Fruit fly (Drosophila melanogaster) whole organism, adult: ENCODE data around the gene dysc.
A peak's percentile ranks its signal among the peaks of the same experiment; 100 is the strongest.

ENCODE experiments used
- CG11617 ChIP-seq: fragments of 200-800 bp; sonication (Bioruptor generic); optimal IDR thresholded peaks from 2 replicates; lab custom pipeline; 2017; ENCODE audit warnings: mild to moderate bottlenecking, missing biosample characterization, missing genetic modification reagents, missing genetic modification characterization
- CG12768 ChIP-seq: fragments of 200-800 bp; sonication (Bioruptor generic); optimal IDR thresholded peaks from 2 replicates; lab custom pipeline; 2017; ENCODE audit warnings: missing biosample characterization, missing genetic modification characterization, mild to moderate bottlenecking, moderate library complexity, missing genetic modification reagents
- CG14711 ChIP-seq: fragments of 200-800 bp; sonication (Bioruptor generic); optimal IDR thresholded peaks from 2 replicates; lab custom pipeline; 2018; ENCODE audit warnings: missing biosample characterization, mild to moderate bottlenecking, missing genetic modification characterization, moderate library complexity
- CG1620 ChIP-seq: fragments of 200-800 bp; sonication (Bioruptor generic); optimal IDR thresholded peaks from 2 replicates; lab custom pipeline; 2016; ENCODE audit warnings: missing biosample characterization, missing genetic modification characterization
- CG33017 ChIP-seq: fragments of 200-800 bp; sonication (Bioruptor generic); optimal IDR thresholded peaks from 2 replicates; lab custom pipeline; 2018; ENCODE audit warnings: missing biosample characterization, mild to moderate bottlenecking, missing genetic modification characterization, moderate library complexity
- CG5204 ChIP-seq: fragments of 200-800 bp; sonication (Bioruptor generic); optimal IDR thresholded peaks from 2 replicates; lab custom pipeline; 2016; ENCODE audit warnings: missing biosample characterization, missing genetic modification characterization
- CG7045 ChIP-seq: fragments of 200-800 bp; sonication (Bioruptor generic); optimal IDR thresholded peaks from 2 replicates; lab custom pipeline; 2017; ENCODE audit warnings: missing biosample characterization, mild to moderate bottlenecking, missing genetic modification characterization
- CG7101 ChIP-seq: fragments of 200-800 bp; sonication (Bioruptor generic); optimal IDR thresholded peaks from 2 replicates; lab custom pipeline; 2018; ENCODE audit warnings: missing biosample characterization, mild to moderate bottlenecking, missing genetic modification characterization, moderate library complexity
- Clk ChIP-seq: fragments of 200-800 bp; sonication (Bioruptor generic); optimal IDR thresholded peaks from 2 replicates; lab custom pipeline; 2017; ENCODE audit warnings: missing biosample characterization, missing genetic modification characterization
- Crg-1 ChIP-seq: fragments of 200-800 bp; sonication (Bioruptor generic); optimal IDR thresholded peaks from 2 replicates; lab custom pipeline; 2016; ENCODE audit warnings: missing biosample characterization, missing genetic modification characterization
- Hr96 ChIP-seq: fragments of 200-800 bp; sonication (Bioruptor generic); optimal IDR thresholded peaks from 2 replicates; lab custom pipeline; 2016; ENCODE audit warnings: missing biosample characterization, missing genetic modification characterization
- Mnt ChIP-seq: fragments of 200-800 bp; sonication (Bioruptor generic); optimal IDR thresholded peaks from 2 replicates; lab custom pipeline; 2016; ENCODE audit warnings: missing biosample characterization, mild to moderate bottlenecking, missing genetic modification characterization
- bab1 ChIP-seq: fragments of 200-800 bp; sonication (Bioruptor generic); optimal IDR thresholded peaks from 3 replicates; lab custom pipeline; 2019; ENCODE audit warnings: missing biosample characterization, mild to moderate bottlenecking, missing genetic modification characterization, moderate library complexity
- cic ChIP-seq: fragments of 200-800 bp; sonication (Bioruptor generic); optimal IDR thresholded peaks from 2 replicates; lab custom pipeline; 2017; ENCODE audit warnings: missing biosample characterization, mild to moderate bottlenecking, missing genetic modification characterization, moderate library complexity
- cnc ChIP-seq, 2 experiments: fragments of >200 bp; optimal IDR thresholded peaks; 2 replicates each; lab custom pipeline; 2017
- kay ChIP-seq: fragments of 200-800 bp; sonication (Bioruptor generic); peaks from one replicate; lab custom pipeline; 2016; ENCODE audit warnings: missing biosample characterization, missing genetic modification characterization, borderline replicate concordance
- ovo ChIP-seq: fragments of 200-800 bp; sonication (Bioruptor generic); optimal IDR thresholded peaks from 2 replicates; lab custom pipeline; 2016; ENCODE audit warnings: missing biosample characterization, missing genetic modification characterization
- pad ChIP-seq: fragments of 200-800 bp; sonication (Bioruptor generic); optimal IDR thresholded peaks from 3 replicates; lab custom pipeline; 2017; ENCODE audit warnings: missing biosample characterization, missing genetic modification characterization, mild to moderate bottlenecking, moderate library complexity, missing genetic modification reagents
- tj ChIP-seq: fragments of 200-800 bp; sonication (Bioruptor generic); optimal IDR thresholded peaks from 3 replicates; lab custom pipeline; 2017; ENCODE audit warnings: missing biosample characterization, mild to moderate bottlenecking, missing genetic modification characterization, moderate library complexity
- toe ChIP-seq: fragments of 200-800 bp; sonication (Bioruptor generic); optimal IDR thresholded peaks from 2 replicates; lab custom pipeline; 2016; ENCODE audit warnings: missing biosample characterization, missing genetic modification characterization

dysc gene

DNA sequence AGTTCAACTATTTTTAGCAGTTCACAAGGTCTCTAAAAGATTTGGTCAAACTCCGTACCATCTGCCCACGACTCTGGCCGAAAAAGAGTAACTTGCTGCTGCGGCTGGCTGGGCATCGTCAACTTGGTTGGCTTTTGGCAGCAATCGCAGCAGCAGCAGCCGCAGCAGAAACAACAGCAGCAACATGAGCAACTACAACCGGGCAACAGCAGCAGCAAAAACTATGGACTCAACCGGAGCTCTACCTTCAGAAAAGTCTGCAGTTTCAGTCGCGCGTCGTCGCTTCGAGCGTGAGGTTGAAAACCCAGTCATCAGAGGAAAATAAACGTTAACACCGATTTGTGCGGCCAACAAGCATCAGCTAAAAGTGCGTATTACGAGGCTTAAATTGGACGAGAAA, 24.3 kb downstream of the dysc start, which contains the start of gene CG13737:
Gene CG13737 (plus strand): TSS at position 266 of the 400 bp plus-strand sequence.
- TF ChIP-seq pad (GFP tag; lab: Kevin White, UChicago) (no peak), toe (GFP tag; lab: Kevin White, UChicago) (no peak), CG7045 (GFP tag; lab: Kevin White, UChicago) (no peak), ovo (GFP tag; lab: Kevin White, UChicago) (no peak), Mnt (GFP tag; lab: Kevin White, UChicago) (no peak), CG1620 (GFP tag; lab: Kevin White, UChicago) (no peak), CG12768 (no peak), bab1 (no peak)

DNA sequence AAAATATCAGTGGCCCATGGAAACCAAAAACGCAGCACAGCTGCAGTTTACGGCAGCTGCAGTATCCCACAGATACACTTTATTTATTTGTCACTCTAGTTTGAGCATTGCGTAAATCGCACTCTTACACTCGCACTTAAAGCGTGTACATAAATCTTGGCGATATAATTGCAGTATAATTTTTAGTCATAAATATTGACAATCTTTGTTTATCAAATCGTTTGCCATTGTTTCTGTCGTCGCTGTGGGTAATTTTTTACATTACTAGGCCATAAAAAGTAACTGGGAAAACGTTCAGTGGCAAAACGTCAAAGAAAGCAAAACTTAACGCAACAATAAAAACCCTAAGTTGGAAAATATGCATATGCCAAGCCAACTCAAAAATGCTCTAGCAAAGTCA, 25.1 kb downstream of the dysc start:
- TF ChIP-seq CG33017 (tag; lab: Kevin White, UChicago) = no peak
- TF ChIP-seq bab1 = no peak
- TF ChIP-seq Hr96 (GFP tag; lab: Kevin White, UChicago) = no peak
- no peak for TF ChIP-seq CG7101 (tag; lab: Kevin White, UChicago)
- no peak for TF ChIP-seq kay (GFP tag; lab: Kevin White, UChicago)
- TF ChIP-seq ovo (GFP tag; lab: Kevin White, UChicago) = no peak
- no peak for TF ChIP-seq cnc (optimal IDR thresholded peaks at IDR 0.05; lab: Kevin White, UChicago)
- TF ChIP-seq cic = no peak
- no peak for TF ChIP-seq toe (GFP tag; lab: Kevin White, UChicago)
- no peak for TF ChIP-seq Crg-1 (GFP tag; lab: Kevin White, UChicago)
- no peak for TF ChIP-seq CG14711 (tag; lab: Kevin White, UChicago)
- TF ChIP-seq Clk = no peak
- TF ChIP-seq CG7045 (GFP tag; lab: Kevin White, UChicago) = no peak
- no peak for TF ChIP-seq CG12768
- TF ChIP-seq CG5204 = no peak
- TF ChIP-seq CG11617 (GFP tag; lab: Kevin White, UChicago) = no peak

DNA sequence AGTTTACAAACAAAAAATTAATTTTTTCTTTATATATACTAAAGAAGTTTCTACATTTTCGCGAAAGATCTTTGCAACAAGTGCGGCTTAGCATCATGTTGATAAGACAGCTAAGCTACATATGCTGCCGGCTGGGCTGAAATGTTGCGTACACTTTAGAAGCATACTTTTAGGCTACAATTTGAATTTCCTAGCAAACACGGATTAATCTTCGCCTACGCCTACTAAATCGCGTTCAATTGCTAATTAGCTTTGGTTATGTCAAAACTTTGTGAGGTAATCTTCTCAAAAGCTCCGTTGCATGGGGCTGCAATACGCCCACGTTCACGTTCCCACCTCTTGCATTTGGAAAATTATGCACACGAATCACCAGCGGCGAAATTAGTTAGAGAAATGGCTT, 26.1 kb downstream of the dysc start:
- TF ChIP-seq toe (GFP tag; lab: Kevin White, UChicago) (no peak), CG33017 (tag; lab: Kevin White, UChicago) (no peak), CG11617 (GFP tag; lab: Kevin White, UChicago) (no peak), CG7101 (tag; lab: Kevin White, UChicago) (no peak), CG14711 (tag; lab: Kevin White, UChicago) (no peak), Clk (no peak), CG5204 (no peak), cnc (optimal IDR thresholded peaks at IDR 0.05; lab: Kevin White, UChicago) (no peak), Hr96 (GFP tag; lab: Kevin White, UChicago) (no peak), CG12768 (no peak), CG7045 (GFP tag; lab: Kevin White, UChicago) (no peak), CG1620 (GFP tag; lab: Kevin White, UChicago) (no peak)

DNA sequence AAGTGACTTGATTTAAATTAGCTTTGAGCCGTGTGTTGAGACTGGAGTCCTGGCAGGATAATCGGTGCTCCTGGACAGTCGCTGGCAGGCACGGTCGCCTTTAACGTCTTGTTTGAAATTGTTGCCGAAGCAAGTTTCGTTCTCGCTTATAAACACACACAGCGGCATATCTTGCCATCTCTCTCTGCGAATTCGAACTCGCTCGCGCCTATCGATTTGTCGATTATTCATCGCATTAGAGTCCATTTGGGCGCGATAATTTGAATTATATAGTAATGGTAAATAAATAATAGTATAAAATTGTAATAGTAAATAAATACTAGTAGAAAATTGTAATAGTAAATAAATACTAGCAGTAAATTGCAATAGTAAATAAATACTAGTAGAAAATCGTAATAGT, 36.3 kb downstream of the dysc start, which contains the start of gene CG8745:
Gene CG8745 (minus strand): TSS at position 126 of the 400 bp plus-strand sequence.
- TF ChIP-seq pad (GFP tag; lab: Kevin White, UChicago) (no peak), kay (GFP tag; lab: Kevin White, UChicago) (no peak), CG7045 (GFP tag; lab: Kevin White, UChicago) (no peak)

DNA sequence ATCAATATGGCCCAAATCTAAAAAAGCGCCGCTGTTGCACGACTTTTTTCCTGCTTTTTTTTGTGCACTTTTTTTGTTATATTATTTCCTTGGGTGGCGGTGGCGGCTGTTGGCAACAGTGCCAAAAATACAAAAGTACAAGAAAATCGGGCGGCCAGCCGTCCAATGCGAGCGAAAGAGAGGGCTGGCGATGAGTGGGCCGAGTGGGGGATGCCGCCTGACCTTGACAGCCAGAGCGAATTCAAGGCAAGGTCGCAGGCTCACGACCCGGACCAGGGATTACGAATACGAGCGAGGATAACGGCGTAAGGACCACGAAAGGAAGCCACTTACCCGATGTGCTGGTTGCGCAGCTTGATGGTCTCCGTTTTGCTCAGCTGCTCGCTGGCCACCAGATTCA, 36.8 kb downstream of the dysc start:
- peak; percentile 69 for TF ChIP-seq kay (GFP tag; lab: Kevin White, UChicago)
- TF ChIP-seq cic = no peak

DNA sequence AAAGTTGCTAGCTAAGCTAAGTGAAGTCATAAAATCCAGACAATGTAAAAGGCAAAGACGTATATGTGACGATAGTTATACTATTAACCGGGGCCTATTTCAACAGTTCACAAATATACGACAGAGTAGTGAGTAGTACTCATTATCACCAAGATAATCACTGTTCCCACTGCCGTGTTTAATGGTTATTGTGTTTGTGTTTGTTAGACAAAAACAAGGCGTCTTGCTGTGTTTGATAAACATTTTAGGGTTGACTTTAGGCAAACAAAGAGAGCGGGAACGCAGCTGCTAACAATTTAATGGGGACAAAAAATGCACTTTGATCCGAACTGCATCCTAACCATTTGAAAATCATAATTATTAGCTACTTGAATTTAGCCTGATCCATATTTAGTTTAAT, 37.6 kb downstream of the dysc start:
- TF ChIP-seq Hr96 (GFP tag; lab: Kevin White, UChicago) = peak; percentile 19
- no peak for TF ChIP-seq CG33017 (tag; lab: Kevin White, UChicago)
- peak; percentile 28 for TF ChIP-seq CG14711 (tag; lab: Kevin White, UChicago)
- peak; percentile 48 for TF ChIP-seq CG7101 (tag; lab: Kevin White, UChicago)
- no peak for TF ChIP-seq CG11617 (GFP tag; lab: Kevin White, UChicago)

DNA sequence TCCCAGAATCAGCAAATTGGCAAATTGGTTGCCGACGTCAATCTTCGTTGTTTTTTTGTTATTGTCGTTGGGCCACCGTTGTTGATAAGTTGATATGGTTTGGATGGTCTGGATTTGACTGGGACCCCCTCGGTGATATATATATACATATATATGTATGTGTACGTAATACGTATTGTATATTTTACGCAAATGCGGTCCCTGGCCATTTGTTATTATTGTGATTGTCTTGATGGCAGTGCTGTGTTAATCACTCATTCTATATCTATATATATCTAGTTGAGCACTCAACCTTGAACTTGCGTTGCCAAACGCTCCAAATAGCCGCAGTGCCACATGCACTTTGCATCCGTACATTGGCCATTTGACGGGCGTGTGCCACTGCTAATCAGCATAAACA, 38.5 kb downstream of the dysc start:
- TF ChIP-seq bab1 (no peak), cic (no peak), Crg-1 (GFP tag; lab: Kevin White, UChicago) (no peak), CG5204 (no peak), CG11617 (GFP tag; lab: Kevin White, UChicago) (no peak), kay (GFP tag; lab: Kevin White, UChicago) (no peak), Mnt (GFP tag; lab: Kevin White, UChicago) (no peak), tj (no peak), toe (GFP tag; lab: Kevin White, UChicago) (no peak), CG14711 (tag; lab: Kevin White, UChicago) (no peak), CG1620 (GFP tag; lab: Kevin White, UChicago) (no peak), CG33017 (tag; lab: Kevin White, UChicago) (no peak), CG7101 (tag; lab: Kevin White, UChicago) (no peak), Clk (no peak), CG7045 (GFP tag; lab: Kevin White, UChicago) (no peak), pad (GFP tag; lab: Kevin White, UChicago) (no peak), CG12768 (no peak)
